Worm (Caenorhabditis elegans) whole organism, late embryonic: ENCODE measurements around the gene F58G1.8.

Experiments used
- C08G9.2 ChIP-seq: sonication (generic microtip); optimal IDR thresholded peaks from 2 replicates; lab custom pipeline; 2016; ENCODE audit warnings: mild to moderate bottlenecking, missing genetic modification characterization, moderate library complexity, missing compliant biosample characterization
- C38D4.7 ChIP-seq: fragments of 200-800 bp; sonication (Bioruptor generic); optimal IDR thresholded peaks from 2 replicates; lab custom pipeline; 2018; ENCODE audit warnings: mild to moderate bottlenecking, missing genetic modification characterization, moderate library complexity, missing compliant biosample characterization
- F13H6.1 ChIP-seq: sonication (generic microtip); optimal IDR thresholded peaks from 2 replicates; lab custom pipeline; 2016; ENCODE audit warnings: missing genetic modification characterization, missing compliant biosample characterization
- Y22D7AL.16 ChIP-seq: sonication (generic microtip); optimal IDR thresholded peaks from 2 replicates; lab custom pipeline; 2016; ENCODE audit warnings: missing genetic modification characterization, missing compliant biosample characterization
- ceh-14 ChIP-seq: sonication (generic microtip); optimal IDR thresholded peaks from 2 replicates; lab custom pipeline; 2016; ENCODE audit warnings: missing genotype, missing genetic modification characterization, missing compliant biosample characterization
- ceh-18 ChIP-seq: sonication (generic microtip); optimal IDR thresholded peaks from 2 replicates; lab custom pipeline; 2016; ENCODE audit warnings: missing genetic modification characterization, missing compliant biosample characterization
- ceh-24 ChIP-seq: sonication (generic microtip); optimal IDR thresholded peaks from 2 replicates; lab custom pipeline; 2016; ENCODE audit warnings: mild to moderate bottlenecking, missing genetic modification characterization, missing compliant biosample characterization
- ceh-30 ChIP-seq: fragments of 150-350 bp; optimal IDR thresholded peaks from 2 replicates; lab custom pipeline; 2014; ENCODE audit warnings: missing biosample characterization, missing genetic modification characterization
- ceh-34 ChIP-seq: sonication (generic microtip); optimal IDR thresholded peaks from 2 replicates; lab custom pipeline; 2016; ENCODE audit warnings: mild to moderate bottlenecking, missing genetic modification characterization, missing compliant biosample characterization
- ceh-45 ChIP-seq: fragments of 200-800 bp; sonication (Bioruptor generic); IDR thresholded peaks from 2 replicates; pipeline ENCODE4 v1.3.6; 2022; ENCODE audit warnings: missing genetic modification reagents, missing genetic modification characterization, missing compliant biosample characterization
- ceh-9 ChIP-seq: sonication (generic microtip); optimal IDR thresholded peaks from 2 replicates; lab custom pipeline; 2016; ENCODE audit warnings: mild to moderate bottlenecking, missing genetic modification characterization, inconsistent platforms, missing compliant biosample characterization
- che-1 ChIP-seq: sonication (generic microtip); optimal IDR thresholded peaks from 2 replicates; lab custom pipeline; 2016; ENCODE audit warnings: mild to moderate bottlenecking, missing genetic modification characterization, missing compliant biosample characterization
- dmd-4 ChIP-seq: sonication (generic microtip); optimal IDR thresholded peaks from 2 replicates; lab custom pipeline; 2016; ENCODE audit warnings: borderline replicate concordance, missing genetic modification characterization, missing compliant biosample characterization
- dve-1 ChIP-seq: sonication (generic microtip); optimal IDR thresholded peaks from 2 replicates; lab custom pipeline; 2017; ENCODE audit warnings: antibody characterized with exemption, mild to moderate bottlenecking, missing genetic modification characterization, missing compliant biosample characterization
- ets-4 ChIP-seq: sonication (generic microtip); optimal IDR thresholded peaks from 2 replicates; lab custom pipeline; 2016; ENCODE audit warnings: missing genetic modification characterization, missing compliant biosample characterization
- hlh-15 ChIP-seq: sonication (generic microtip); optimal IDR thresholded peaks from 2 replicates; lab custom pipeline; 2016; ENCODE audit warnings: missing genetic modification characterization, missing compliant biosample characterization
- hlh-30 ChIP-seq: sonication (generic microtip); optimal IDR thresholded peaks from 2 replicates; lab custom pipeline; 2017; ENCODE audit warnings: antibody characterized with exemption, missing genetic modification characterization, missing compliant biosample characterization; ENCODE audit not compliant: insufficient read depth
- hlh-6 ChIP-seq: sonication (generic microtip); optimal IDR thresholded peaks from 2 replicates; lab custom pipeline; 2016; ENCODE audit warnings: missing genotype, missing genetic modification characterization, missing compliant biosample characterization
- hlh-8 ChIP-seq: sonication (generic microtip); optimal IDR thresholded peaks from 2 replicates; lab custom pipeline; 2016; ENCODE audit warnings: missing genotype, missing genetic modification characterization, missing compliant biosample characterization
- lim-6 ChIP-seq: sonication (generic microtip); optimal IDR thresholded peaks from 2 replicates; lab custom pipeline; 2016; ENCODE audit warnings: missing genetic modification characterization, missing compliant biosample characterization
- lin-11 ChIP-seq: fragments of 200-800 bp; sonication (Bioruptor generic); optimal IDR thresholded peaks from 2 replicates; lab custom pipeline; 2018; ENCODE audit warnings: mild to moderate bottlenecking, missing genetic modification characterization, missing compliant biosample characterization
- madf-2 ChIP-seq: sonication (generic microtip); optimal IDR thresholded peaks from 2 replicates; lab custom pipeline; 2017; ENCODE audit warnings: missing genetic modification characterization, missing compliant biosample characterization
- nfya-1 ChIP-seq: sonication (generic microtip); optimal IDR thresholded peaks from 2 replicates; lab custom pipeline; 2017; ENCODE audit warnings: missing genetic modification characterization, mild to moderate bottlenecking, missing compliant biosample characterization, antibody characterized with exemption, moderate library complexity
- nhr-11 ChIP-seq: fragments of 150-350 bp; optimal IDR thresholded peaks from 2 replicates; lab custom pipeline; 2014; ENCODE audit warnings: missing biosample characterization, missing genetic modification characterization
- npax-4 ChIP-seq: sonication (generic microtip); optimal IDR thresholded peaks from 2 replicates; lab custom pipeline; 2016; ENCODE audit warnings: missing genetic modification characterization, missing compliant biosample characterization
- odd-2 ChIP-seq: sonication (generic microtip); optimal IDR thresholded peaks from 2 replicates; lab custom pipeline; 2017; ENCODE audit warnings: antibody characterized with exemption, mild to moderate bottlenecking, missing genetic modification characterization, missing compliant biosample characterization
- pat-9 ChIP-seq: fragments of 200-800 bp; sonication (Bioruptor generic); optimal IDR thresholded peaks from 2 replicates; lab custom pipeline; 2018; ENCODE audit warnings: mild to moderate bottlenecking, missing genetic modification characterization, moderate library complexity, missing compliant biosample characterization
- pax-1 ChIP-seq: fragments of 150-350 bp; optimal IDR thresholded peaks from 2 replicates; lab custom pipeline; 2014; ENCODE audit warnings: missing biosample characterization, missing genetic modification characterization
- pqm-1 ChIP-seq: sonication (generic microtip); optimal IDR thresholded peaks from 2 replicates; lab custom pipeline; 2016; ENCODE audit warnings: missing genetic modification characterization, missing compliant biosample characterization
- sox-2 ChIP-seq: fragments of 200-800 bp; sonication (Bioruptor generic); IDR thresholded peaks from 2 replicates; pipeline ENCODE4 v1.3.6; 2022; ENCODE audit warnings: missing genetic modification reagents, missing genetic modification characterization, missing compliant biosample characterization
- sox-4 ChIP-seq: sonication (generic microtip); optimal IDR thresholded peaks from 2 replicates; lab custom pipeline; 2017; ENCODE audit warnings: mild to moderate bottlenecking, missing genetic modification characterization, inconsistent platforms, missing compliant biosample characterization
- syd-9 ChIP-seq: sonication (generic microtip); optimal IDR thresholded peaks from 2 replicates; lab custom pipeline; 2016; ENCODE audit warnings: mild to moderate bottlenecking, missing genetic modification characterization, moderate library complexity, missing compliant biosample characterization
- tbx-2 ChIP-seq: sonication (generic microtip); optimal IDR thresholded peaks from 2 replicates; lab custom pipeline; 2016; ENCODE audit warnings: missing genetic modification characterization, missing compliant biosample characterization
- tbx-7 ChIP-seq: sonication (generic microtip); optimal IDR thresholded peaks from 2 replicates; lab custom pipeline; 2016; ENCODE audit warnings: missing genotype, missing genetic modification characterization, missing compliant biosample characterization
- ttx-3 ChIP-seq: sonication (generic microtip); optimal IDR thresholded peaks from 2 replicates; lab custom pipeline; 2016; ENCODE audit warnings: missing genetic modification reagents, missing genetic modification characterization, missing compliant biosample characterization
- unc-42 ChIP-seq: sonication (generic microtip); optimal IDR thresholded peaks from 2 replicates; lab custom pipeline; 2016; ENCODE audit warnings: missing genotype, missing genetic modification characterization, missing compliant biosample characterization
- unc-55 ChIP-seq: sonication (generic microtip); optimal IDR thresholded peaks from 2 replicates; lab custom pipeline; 2017; ENCODE audit warnings: missing biosample characterization, missing genetic modification reagents, missing genetic modification characterization
- unc-86 ChIP-seq: sonication (generic microtip); optimal IDR thresholded peaks from 2 replicates; lab custom pipeline; 2016; ENCODE audit warnings: missing genetic modification characterization, missing compliant biosample characterization
- zip-5 ChIP-seq: sonication (generic microtip); optimal IDR thresholded peaks from 2 replicates; lab custom pipeline; 2016; ENCODE audit warnings: missing genetic modification characterization, missing compliant biosample characterization

The F58G1.8 gene

ce11 chrII:12966274-12966673 lies 40.8 kb upstream of the F58G1.8 start:
- no peak for TF ChIP-seq odd-2 (tag; lab: Kevin White, UChicago)
- TF ChIP-seq, all 69 proteins: peak for 0

ce11 chrII:12965589-12965988 lies 40.1 kb upstream of the F58G1.8 start:
- TF ChIP-seq F13H6.1 (tag; lab: Kevin White, UChicago), result no peak
- TF ChIP-seq unc-55 (GFP tag; lab: Kevin White, UChicago), result no peak
- no peak for TF ChIP-seq ets-4 (tag; lab: Kevin White, UChicago)
- TF ChIP-seq hlh-15 (tag; lab: Kevin White, UChicago), result no peak
- TF ChIP-seq Y22D7AL.16 (tag; lab: Kevin White, UChicago), result no peak
- TF ChIP-seq zip-5 (tag; lab: Kevin White, UChicago), result no peak
- TF ChIP-seq sox-4, result no peak
- no peak for TF ChIP-seq dmd-4 (tag; lab: Kevin White, UChicago)
- no peak for TF ChIP-seq ttx-3 (tag; lab: Kevin White, UChicago)
- no peak for TF ChIP-seq pax-1
- TF ChIP-seq ceh-24 (tag; lab: Kevin White, UChicago), result no peak

- TF ChIP-seq madf-2 (no peak), ceh-30 (tag; lab: Kevin White, UChicago) (no peak), hlh-6 (tag; lab: Kevin White, UChicago) (no peak), ttx-3 (tag; lab: Kevin White, UChicago) (no peak), ceh-18 (tag; lab: Kevin White, UChicago) (no peak), Y22D7AL.16 (tag; lab: Kevin White, UChicago) (no peak), dve-1 (tag; lab: Kevin White, UChicago) (no peak), nfya-1 (tag; lab: Kevin White, UChicago) (no peak), ceh-34 (tag; lab: Kevin White, UChicago) (no peak), ets-4 (tag; lab: Kevin White, UChicago) (no peak), ceh-45 (GFP tag; lab: Robert Waterston, UW) (no peak), tbx-2 (tag; lab: Kevin White, UChicago) (no peak), hlh-30 (tag; lab: Kevin White, UChicago) (no peak), syd-9 (no peak), tbx-7 (tag; lab: Kevin White, UChicago) (no peak), unc-42 (tag; lab: Kevin White, UChicago) (no peak), lin-11 (tag; lab: Kevin White, UChicago) (no peak), sox-2 (GFP tag; lab: Robert Waterston, UW) (no peak), pqm-1 (no peak), che-1 (no peak)
These were observed 39.9 kb upstream of the F58G1.8 start, which contains the start of gene ptr-18 for ce11 chrII:12965538-12965588. TSS of gene ptr-18 (plus strand) at chrII:12965546.

- TF ChIP-seq ceh-9 (tag; lab: Kevin White, UChicago), result no peak
- TF ChIP-seq hlh-15 (tag; lab: Kevin White, UChicago), result no peak
- TF ChIP-seq C08G9.2 (tag; lab: Kevin White, UChicago), result no peak
- no peak for TF ChIP-seq npax-4
- TF ChIP-seq ets-4 (tag; lab: Kevin White, UChicago), result no peak
- no peak for TF ChIP-seq hlh-8
- no peak for TF ChIP-seq lim-6
- TF ChIP-seq unc-86 (tag; lab: Kevin White, UChicago), result no peak
- TF ChIP-seq pat-9 (tag; lab: Kevin White, UChicago), result no peak
- no peak for TF ChIP-seq ceh-14 (tag; lab: Kevin White, UChicago)
- TF ChIP-seq nhr-11 (tag; lab: Kevin White, UChicago), result no peak
- no peak for TF ChIP-seq ceh-18 (tag; lab: Kevin White, UChicago)
- TF ChIP-seq C38D4.7 (GFP tag; lab: Kevin White, UChicago), result no peak
These were observed 39.7 kb upstream of the F58G1.8 start for ce11 chrII:12965138-12965537.
